Fruit fly (Drosophila melanogaster) whole organism, embryonic: ENCODE measurements around the gene CG1246.

Experiments used
- Abd-B ChIP-seq: fragments of 200-800 bp; sonication (Bioruptor generic); optimal IDR thresholded peaks from 2 replicates; lab custom pipeline; 2018; ENCODE audit warnings: missing biosample characterization, mild to moderate bottlenecking, missing genetic modification characterization, moderate library complexity
- C15 ChIP-seq: fragments of 200-800 bp; sonication (Bioruptor generic); IDR thresholded peaks from 3 replicates; pipeline ENCODE4 v1.3.6; 2022; ENCODE audit warnings: missing biosample characterization, missing genetic modification characterization
- CG10267 ChIP-seq: fragments of 200-800 bp; sonication (Bioruptor generic); optimal IDR thresholded peaks from 2 replicates; lab custom pipeline; 2018; ENCODE audit warnings: missing biosample characterization, mild to moderate bottlenecking, missing genetic modification characterization, moderate library complexity
- CG13894 ChIP-seq: fragments of 200-800 bp; sonication (Bioruptor generic); optimal IDR thresholded peaks from 3 replicates; lab custom pipeline; 2018; ENCODE audit warnings: missing biosample characterization, mild to moderate bottlenecking, missing genetic modification characterization, moderate library complexity
- CG14014 ChIP-seq: fragments of 200-800 bp; sonication (Bioruptor generic); IDR thresholded peaks from 2 replicates; pipeline ENCODE4 v1.3.6; 2022; ENCODE audit warnings: missing biosample characterization, missing genetic modification characterization
- CG14667 ChIP-seq: fragments of 200-800 bp; sonication (Bioruptor generic); IDR thresholded peaks from 2 replicates; pipeline ENCODE4 v1.3.6; 2022; ENCODE audit warnings: missing biosample characterization, missing genetic modification characterization
- CG18476 ChIP-seq: fragments of 200-800 bp; sonication (Bioruptor generic); optimal IDR thresholded peaks from 2 replicates; lab custom pipeline; 2016; ENCODE audit warnings: missing biosample characterization, mild to moderate bottlenecking, missing genetic modification characterization
- CG31224 ChIP-seq: fragments of 200-800 bp; sonication (Bioruptor generic); IDR thresholded peaks from 2 replicates; pipeline ENCODE4 v1.3.6; 2022; ENCODE audit warnings: missing biosample characterization, missing genetic modification characterization
- CG34224 ChIP-seq: fragments of 200-800 bp; sonication (Bioruptor generic); IDR thresholded peaks from 3 replicates; pipeline ENCODE4 v1.3.6; 2022; ENCODE audit warnings: missing biosample characterization, missing genetic modification characterization; ENCODE audit not compliant: partially characterized antibody
- CG3847 ChIP-seq: fragments of 200-800 bp; sonication (Bioruptor generic); IDR thresholded peaks from 2 replicates; pipeline ENCODE4 v1.3.6; 2022; ENCODE audit warnings: missing biosample characterization, missing genetic modification characterization
- CG4282 ChIP-seq: fragments of 200-800 bp; sonication (Bioruptor generic); optimal IDR thresholded peaks from 2 replicates; lab custom pipeline; 2016; ENCODE audit warnings: missing biosample characterization, missing genetic modification characterization
- CG4404 ChIP-seq: fragments of 200-800 bp; sonication (Bioruptor generic); IDR thresholded peaks from 2 replicates; pipeline ENCODE4 v1.3.6; 2022; ENCODE audit warnings: missing biosample characterization, missing genetic modification characterization
- CG6791 ChIP-seq: fragments of 200-800 bp; sonication (Bioruptor generic); IDR thresholded peaks from 3 replicates; pipeline ENCODE4 v1.3.6; 2022; ENCODE audit warnings: missing biosample characterization, missing genetic modification characterization; ENCODE audit not compliant: partially characterized antibody
- CG8359 ChIP-seq: fragments of 200-800 bp; sonication (Bioruptor generic); optimal IDR thresholded peaks from 2 replicates; lab custom pipeline; 2017; ENCODE audit warnings: missing biosample characterization, mild to moderate bottlenecking, missing genetic modification characterization, borderline replicate concordance
- CG9817 ChIP-seq: fragments of 200-800 bp; sonication (Bioruptor generic); optimal IDR thresholded peaks from 2 replicates; lab custom pipeline; 2018; ENCODE audit warnings: missing biosample characterization, mild to moderate bottlenecking, missing genetic modification characterization, moderate library complexity
- E2f1 ChIP-seq: fragments of 200-800 bp; sonication (Bioruptor generic); IDR thresholded peaks from 2 replicates; pipeline ENCODE4 v1.3.6; 2022; ENCODE audit warnings: missing biosample characterization, missing genetic modification characterization
- Fer2 ChIP-seq: fragments of 200-800 bp; sonication (Bioruptor generic); optimal IDR thresholded peaks from 2 replicates; lab custom pipeline; 2018; ENCODE audit warnings: missing biosample characterization, mild to moderate bottlenecking, missing genetic modification characterization, moderate library complexity
- GATAe ChIP-seq: fragments of 200-800 bp; sonication (Bioruptor generic); conservative IDR thresholded peaks from 2 replicates; pipeline ENCODE4 v1.3.6; 2022; ENCODE audit warnings: missing biosample characterization, missing genetic modification characterization
- Hmr ChIP-seq: fragments of 200-800 bp; sonication (Bioruptor generic); optimal IDR thresholded peaks from 3 replicates; lab custom pipeline; 2017; ENCODE audit warnings: mild to moderate bottlenecking, missing biosample characterization, missing genetic modification reagents, missing genetic modification characterization
- Lhr ChIP-seq: fragments of 200-800 bp; sonication (Bioruptor generic); optimal IDR thresholded peaks from 3 replicates; lab custom pipeline; 2017; ENCODE audit warnings: mild to moderate bottlenecking, missing biosample characterization, missing genetic modification reagents, missing genetic modification characterization
- Med ChIP-seq: fragments of 200-800 bp; sonication (Bioruptor generic); peaks from one replicate; lab custom pipeline; 2016; ENCODE audit warnings: missing biosample characterization, missing genetic modification characterization, mild to moderate bottlenecking, inconsistent platforms, moderate library complexity
- Mes4 ChIP-seq: fragments of 200-800 bp; sonication (Bioruptor generic); optimal IDR thresholded peaks from 2 replicates; lab custom pipeline; 2016; ENCODE audit warnings: missing biosample characterization, missing genetic modification characterization
- Nf-YB ChIP-seq: fragments of 200-800 bp; sonication (Bioruptor generic); optimal IDR thresholded peaks from 3 replicates; lab custom pipeline; 2019; ENCODE audit warnings: missing biosample characterization, mild to moderate bottlenecking, missing genetic modification characterization, moderate library complexity
- Ravus ChIP-seq: fragments of 200-800 bp; sonication (Bioruptor generic); IDR thresholded peaks from 2 replicates; pipeline ENCODE4 v1.3.6; 2022; ENCODE audit warnings: missing biosample characterization, missing genetic modification characterization
- Rx ChIP-seq: fragments of 200-800 bp; sonication (Bioruptor generic); IDR thresholded peaks from 2 replicates; pipeline ENCODE4 v1.3.6; 2022; ENCODE audit warnings: missing biosample characterization, missing genetic modification characterization
- ap ChIP-seq: fragments of 200-800 bp; sonication (Bioruptor generic); IDR thresholded peaks from 2 replicates; pipeline ENCODE4 v1.3.6; 2022; ENCODE audit warnings: missing biosample characterization, missing genetic modification characterization
- ci ChIP-seq: fragments of 200-800 bp; sonication (Bioruptor generic); IDR thresholded peaks from 3 replicates; pipeline ENCODE4 v1.3.6; 2022; ENCODE audit warnings: missing biosample characterization, missing genetic modification characterization
- danr ChIP-seq: fragments of 200-800 bp; sonication (Bioruptor generic); IDR thresholded peaks from 2 replicates; pipeline ENCODE4 v1.3.6; 2022; ENCODE audit warnings: missing biosample characterization, missing genetic modification characterization
- fd64A ChIP-seq: fragments of 200-800 bp; sonication (Bioruptor generic); optimal IDR thresholded peaks from 3 replicates; lab custom pipeline; 2018; ENCODE audit warnings: missing biosample characterization, mild to moderate bottlenecking, missing genetic modification characterization
- gcm ChIP-seq: fragments of 200-800 bp; sonication (Bioruptor generic); optimal IDR thresholded peaks from 2 replicates; lab custom pipeline; 2019; ENCODE audit warnings: missing biosample characterization, mild to moderate bottlenecking, missing genetic modification characterization, moderate library complexity
- gfzf ChIP-seq: fragments of 200-800 bp; sonication (Bioruptor generic); optimal IDR thresholded peaks from 2 replicates; lab custom pipeline; 2016; ENCODE audit warnings: missing biosample characterization, mild to moderate bottlenecking, missing genetic modification characterization, moderate library complexity
- jumu ChIP-seq: fragments of 200-800 bp; sonication (Bioruptor generic); optimal IDR thresholded peaks from 3 replicates; lab custom pipeline; 2016; ENCODE audit warnings: missing biosample characterization, missing genetic modification characterization
- luna ChIP-seq: fragments of 200-800 bp; sonication (Bioruptor generic); optimal IDR thresholded peaks from 2 replicates; lab custom pipeline; 2016; ENCODE audit warnings: missing biosample characterization, missing genetic modification characterization
- nom ChIP-seq: fragments of 200-800 bp; sonication (Bioruptor generic); optimal IDR thresholded peaks from 2 replicates; lab custom pipeline; 2017; ENCODE audit warnings: missing biosample characterization, missing genetic modification characterization, mild to moderate bottlenecking, moderate library complexity, missing genetic modification reagents
- schlank ChIP-seq: fragments of 200-800 bp; sonication (Bioruptor generic); optimal IDR thresholded peaks from 2 replicates; lab custom pipeline; 2018; ENCODE audit warnings: missing biosample characterization, mild to moderate bottlenecking, missing genetic modification characterization
- shn ChIP-seq: fragments of 200-800 bp; sonication (Bioruptor generic); optimal IDR thresholded peaks from 3 replicates; lab custom pipeline; 2016; ENCODE audit warnings: missing biosample characterization, missing genetic modification characterization
- sim ChIP-seq: fragments of 200-800 bp; sonication (Bioruptor generic); IDR thresholded peaks from 2 replicates; pipeline ENCODE4 v1.3.6; 2022; ENCODE audit warnings: missing biosample characterization, missing genetic modification characterization
- slbo ChIP-seq: fragments of 200-800 bp; sonication (Bioruptor generic); IDR thresholded peaks from 2 replicates; pipeline ENCODE4 v1.3.6; 2022; ENCODE audit warnings: missing biosample characterization, missing genetic modification characterization
- so ChIP-seq: fragments of 200-800 bp; sonication (Bioruptor generic); IDR thresholded peaks from 3 replicates; pipeline ENCODE4 v1.3.6; 2022; ENCODE audit warnings: missing biosample characterization, missing genetic modification characterization
- sr ChIP-seq: fragments of 200-800 bp; sonication (Bioruptor generic); IDR thresholded peaks from 3 replicates; pipeline ENCODE4 v1.3.6; 2022; ENCODE audit warnings: missing biosample characterization, missing genetic modification characterization
- tap ChIP-seq: fragments of 200-800 bp; optimal IDR thresholded peaks from 3 replicates; lab custom pipeline; 2019; ENCODE audit warnings: missing biosample characterization, mild to moderate bottlenecking, missing genetic modification characterization, moderate library complexity
- tin ChIP-seq: fragments of 200-800 bp; sonication (Bioruptor generic); optimal IDR thresholded peaks from 3 replicates; lab custom pipeline; 2016; ENCODE audit warnings: missing biosample characterization, missing genetic modification characterization
- toy ChIP-seq: fragments of 200-800 bp; sonication (Bioruptor generic); IDR thresholded peaks from 2 replicates; pipeline ENCODE4 v1.3.6; 2022; ENCODE audit warnings: missing biosample characterization, missing genetic modification characterization
- trem ChIP-seq: fragments of 200-800 bp; optimal IDR thresholded peaks from 3 replicates; lab custom pipeline; 2019; ENCODE audit warnings: missing biosample characterization, mild to moderate bottlenecking, missing genetic modification characterization, moderate library complexity
- twi ChIP-seq: fragments of 200-800 bp; optimal IDR thresholded peaks from 2 replicates; lab custom pipeline; 2019; ENCODE audit warnings: missing biosample characterization, mild to moderate bottlenecking, missing genetic modification characterization, moderate library complexity
- wdn ChIP-seq: fragments of 200-800 bp; sonication (Bioruptor generic); IDR thresholded peaks from 2 replicates; pipeline ENCODE4 v1.3.6; 2022; ENCODE audit warnings: missing biosample characterization, missing genetic modification characterization
- wek ChIP-seq: fragments of 200-800 bp; sonication (Bioruptor generic); optimal IDR thresholded peaks from 3 replicates; lab custom pipeline; 2018; ENCODE audit warnings: missing biosample characterization, mild to moderate bottlenecking, missing genetic modification characterization, moderate library complexity
- yki ChIP-seq: fragments of >200 bp; optimal IDR thresholded peaks from 3 replicates; lab custom pipeline; 2018
- zfh2 ChIP-seq: fragments of 200-800 bp; sonication (Bioruptor generic); optimal IDR thresholded peaks from 2 replicates; lab custom pipeline; 2016; ENCODE audit warnings: missing biosample characterization, missing genetic modification characterization

CG1246 gene

dm6 chr3L:2634929-2635799 is 12.7 kb upstream of the CG1246 start (continued):
- peak; percentile 24 for TF ChIP-seq CG8359 (GFP tag; lab: Kevin White, UChicago)
- peak; percentile 98 for TF ChIP-seq Med (GFP tag; lab: Kevin White, UChicago)
- TF ChIP-seq ci (GFP tag; lab: Robert Waterston, UW): peak; percentile 96
- peak; percentile 75 for TF ChIP-seq CG31224 (GFP tag; lab: Robert Waterston, UW)
- peak; percentile 61 for TF ChIP-seq CG18476 (GFP tag; lab: Kevin White, UChicago)
- peak; percentile 72 for TF ChIP-seq zfh2 (GFP tag; lab: Kevin White, UChicago)
- no peak for TF ChIP-seq yki
- TF ChIP-seq schlank: peak; percentile 82
- peak; percentile 55 for TF ChIP-seq CG13894 (tag; lab: Kevin White, UChicago)
- peak; percentile 50; the same call in 1 of the 3 replicates for TF ChIP-seq C15
- peak; percentile 74 for TF ChIP-seq Rx (GFP tag; lab: Robert Waterston, UW)
- peak; percentile 67 for TF ChIP-seq wdn (GFP tag; lab: Robert Waterston, UW)
- peak; percentile 68 for TF ChIP-seq shn
- TF ChIP-seq ap (GFP tag; lab: Robert Waterston, UW): 0 out of 2 replicates have a peak, but pooled peaks have one; percentile 20
- no peak for TF ChIP-seq CG4282
- TF ChIP-seq CG14667 (GFP tag; lab: Robert Waterston, UW): no peak
- TF ChIP-seq Nf-YB (GFP tag; lab: Kevin White, UChicago): peak; percentile 54
- peak; percentile 77 for TF ChIP-seq trem (tag; lab: Kevin White, UChicago)
- TF ChIP-seq CG3847: peak; percentile 73
- peak; percentile 62 for TF ChIP-seq luna (GFP tag; lab: Kevin White, UChicago)
- peak; percentile 92 for TF ChIP-seq Hmr
- TF ChIP-seq nom (GFP tag; lab: Kevin White, UChicago): peak; percentile 74
- TF ChIP-seq sim (GFP tag; lab: Robert Waterston, UW): peak; percentile 75
- peak; percentile 69 for TF ChIP-seq CG34224
- TF ChIP-seq Fer2: peak; percentile 81
- peak; percentile 81 for TF ChIP-seq CG10267 (tag; lab: Kevin White, UChicago)
- TF ChIP-seq slbo (GFP tag; lab: Robert Waterston, UW): peak; percentile 74
- peak; percentile 86; the same call in 2 of the 3 replicates for TF ChIP-seq so (GFP tag; lab: Robert Waterston, UW)
- TF ChIP-seq Ravus (GFP tag; lab: Robert Waterston, UW): no peak
- TF ChIP-seq tin (GFP tag; lab: Kevin White, UChicago): peak; percentile 69
- TF ChIP-seq danr (GFP tag; lab: Robert Waterston, UW): peak; percentile 43; the same call in 1 of the 2 replicates
- peak; percentile 78 for TF ChIP-seq jumu (GFP tag; lab: Kevin White, UChicago)
- no peak for TF ChIP-seq CG4404 (GFP tag; lab: Robert Waterston, UW)
- TF ChIP-seq GATAe (GFP tag; lab: Robert Waterston, UW): no peak
- peak; percentile 81 for TF ChIP-seq twi (tag; lab: Kevin White, UChicago)
- peak; percentile 32 for TF ChIP-seq gfzf (GFP tag; lab: Kevin White, UChicago)
- TF ChIP-seq Abd-B: no peak
- TF ChIP-seq toy: peak; percentile 64; the same call in 1 of the 2 replicates
- peak; percentile 74 for TF ChIP-seq CG9817
- peak; percentile 66 for TF ChIP-seq tap
- TF ChIP-seq wek (GFP tag; lab: Kevin White, UChicago): peak; percentile 87
- peak; percentile 81 for TF ChIP-seq gcm (GFP tag; lab: Kevin White, UChicago)
- TF ChIP-seq sr (GFP tag; lab: Robert Waterston, UW): peak; percentile 69
- TF ChIP-seq Lhr: no peak
- TF ChIP-seq E2f1: peak; percentile 77
- peak; percentile 81 for TF ChIP-seq CG14014
- peak; percentile 84 for TF ChIP-seq Mes4 (GFP tag; lab: Kevin White, UChicago)
- peak; percentile 89 for TF ChIP-seq fd64A (GFP tag; lab: Kevin White, UChicago)
- TF ChIP-seq CG6791 (GFP tag; lab: Robert Waterston, UW): peak; percentile 85
